Fruit fly (Drosophila melanogaster) whole organism, wandering third instar larva: ENCODE measurements around the gene CG16974.
A peak's percentile ranks its signal among the peaks of the same experiment; 100 is the strongest.

Experiments used
- CrebA ChIP-seq: fragments of 200-800 bp; sonication (Bioruptor generic); optimal IDR thresholded peaks from 2 replicates; lab custom pipeline; 2016; ENCODE audit warnings: missing biosample characterization, mild to moderate bottlenecking, missing genetic modification characterization, borderline replicate concordance
- Dif ChIP-seq: fragments of 200-275, 200-300 bp; sonication (Bioruptor generic); optimal IDR thresholded peaks from 2 replicates; lab custom pipeline; 2018; ENCODE audit warnings: missing biosample characterization, missing genetic modification characterization; ENCODE audit not compliant: partially characterized antibody
- Jra ChIP-seq: sonication (Bioruptor generic); optimal IDR thresholded peaks from 2 replicates; lab custom pipeline; 2016; ENCODE audit warnings: missing biosample characterization, missing genetic modification characterization
- Rel ChIP-seq, 2 experiments: fragments of 200-800 bp; sonication (Bioruptor generic) in 1 of 2; optimal IDR thresholded peaks; 2 replicates in 1 of 2; 3 replicates in 1 of 2; lab custom pipeline; 2016 to 2019; ENCODE audit warnings: mild to moderate bottlenecking in 2 of 2, missing biosample characterization in 2 of 2, missing genetic modification characterization in 2 of 2, moderate library complexity in 1 of 2
- br ChIP-seq: fragments of 200-800 bp; sonication (Bioruptor generic); optimal IDR thresholded peaks from 2 replicates; lab custom pipeline; 2016; ENCODE audit warnings: missing biosample characterization, missing genetic modification characterization
- dl ChIP-seq, 2 experiments: fragments of 175-275, 200-275 bp in 1 of 2; fragments of 200-275 bp in 1 of 2; sonication (Bioruptor generic); optimal IDR thresholded peaks; lab custom pipeline; 2018; ENCODE audit warnings: mild to moderate bottlenecking in 2 of 2, missing biosample characterization in 2 of 2, missing genetic modification characterization in 2 of 2, moderate library complexity in 2 of 2; ENCODE audit not compliant: partially characterized antibody in 2 of 2, insufficient read depth in 1 of 2
- foxo ChIP-seq, 2 experiments: fragments of 200-800 bp; sonication (Bioruptor generic); optimal IDR thresholded peaks; 2 replicates in 1 of 2; 3 replicates in 1 of 2; lab custom pipeline; 2016 to 2017; ENCODE audit warnings: missing biosample characterization in 2 of 2, missing genetic modification characterization in 2 of 2
- fru ChIP-seq: fragments of 200-800 bp; sonication (Bioruptor generic); optimal IDR thresholded peaks from 3 replicates; lab custom pipeline; 2016; ENCODE audit warnings: missing biosample characterization, mild to moderate bottlenecking, missing genetic modification characterization
- lola ChIP-seq: fragments of >200 bp; optimal IDR thresholded peaks from 2 replicates; lab custom pipeline; 2017; ENCODE audit warnings: missing biosample characterization, missing genetic modification characterization
- pan ChIP-seq: fragments of >200 bp; optimal IDR thresholded peaks from 2 replicates; lab custom pipeline; 2017
- psq ChIP-seq: fragments of 200-800 bp; sonication (Bioruptor generic); optimal IDR thresholded peaks from 3 replicates; lab custom pipeline; 2017; ENCODE audit warnings: missing biosample characterization, mild to moderate bottlenecking, missing genetic modification characterization, moderate library complexity

DNA sequence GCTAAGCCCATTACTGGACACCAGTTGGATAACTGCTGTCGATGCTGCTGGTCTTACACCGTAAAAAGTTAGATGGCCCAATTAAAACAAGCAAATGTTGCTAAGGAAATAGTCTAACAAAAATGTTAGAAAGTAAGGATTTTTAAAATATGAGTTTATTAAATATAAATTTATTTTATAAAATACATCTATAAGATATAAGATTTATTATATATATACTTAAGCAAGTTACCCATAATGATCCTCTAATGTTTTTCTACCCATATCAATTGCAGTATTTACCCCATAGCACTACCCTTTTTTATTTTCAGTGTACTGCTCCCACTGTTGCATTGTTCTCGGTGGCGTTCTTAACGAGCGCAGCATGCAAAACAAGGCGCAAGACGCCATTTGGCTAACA lies 45.5 kb downstream of the CG16974 start:
- TF ChIP-seq CrebA (no peak), Dif (GFP tag; lab: Kevin White, UChicago) (no peak), br (no peak), Jra (no peak), foxo (GFP tag; optimal IDR thresholded peaks at IDR 0.05; lab: Kevin White, UChicago) (peak in 1 of 2 experiments; percentile 38), pan (lab: Kevin White, UChicago) (no peak), Rel (GFP tag; optimal IDR thresholded peaks at IDR 0.05; lab: Kevin White, UChicago) (no peak), Rel (tag; optimal IDR thresholded peaks at IDR 0.05; lab: Kevin White, UChicago) (no peak), psq (GFP tag; lab: Kevin White, UChicago) (peak; percentile 46), dl (GFP tag; optimal IDR thresholded peaks at IDR 0.05; lab: Kevin White, UChicago; ENCODE audit: insufficient read depth in 1 of 2, partially characterized antibody in 2 of 2) (no peak), fru (GFP tag; lab: Kevin White, UChicago) (no peak), lola (GFP tag; lab: Kevin White, UChicago) (no peak)
